Fruit fly (Drosophila melanogaster): Measurements from ENCODE around the gene CG13855.

The CG13855 gene

DNA sequence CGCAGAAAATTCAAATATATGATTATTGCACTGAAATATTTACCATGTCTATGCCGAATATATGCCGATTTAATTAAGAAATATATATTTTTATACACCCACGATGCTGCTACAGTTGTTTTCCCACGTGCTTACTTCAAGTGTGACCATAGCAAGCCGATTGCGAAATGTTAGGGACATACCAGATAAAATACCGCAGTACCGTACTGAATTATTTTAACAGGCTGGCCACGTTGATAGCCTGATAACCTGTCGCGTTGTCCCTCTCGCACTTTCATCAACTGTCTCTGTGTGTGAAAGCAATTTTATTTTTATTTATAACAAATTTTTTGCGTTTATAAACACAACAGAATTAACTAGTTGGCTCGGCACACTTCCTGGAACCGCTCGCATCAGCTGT is 15.2 kb downstream of the CG13855 start, which contains the start of the genes Nop56 and mats (continued):
- TF ChIP-seq CG12104 (GFP tag; optimal IDR thresholded peaks at IDR 0.05), result no peak
- TF ChIP-seq Atf3 (GFP tag; optimal IDR thresholded peaks at IDR 0.05), result no peak
- TF ChIP-seq CG17385 (GFP tag; optimal IDR thresholded peaks at IDR 0.05), result peak; percentile 2
- TF ChIP-seq chinmo (GFP tag; IDR thresholded peaks at IDR 0.05; ENCODE audit: partially characterized antibody), result 0 out of 4 replicates have a peak, but pooled peaks have one; percentile 75
- peak; percentile 96 for TF ChIP-seq pzg (GFP tag; optimal IDR thresholded peaks at IDR 0.05)
- TF ChIP-seq CG1603 (tag; optimal IDR thresholded peaks at IDR 0.05), result peak; percentile 74
- TF ChIP-seq insv (GFP tag; optimal IDR thresholded peaks at IDR 0.05), result peak in 1 of 2 experiments; percentile 55
- peak; percentile 13 for TF ChIP-seq CTCF (GFP tag; optimal IDR thresholded peaks at IDR 0.05)
- no peak for TF ChIP-seq Hr51 (GFP tag; optimal IDR thresholded peaks at IDR 0.05)
- TF ChIP-seq nmo (GFP tag; optimal IDR thresholded peaks at IDR 0.05), result peak; percentile 65
- TF ChIP-seq prd (optimal IDR thresholded peaks at IDR 0.05), result no peak
- TF ChIP-seq prd (GFP tag; IDR thresholded peaks at IDR 0.05), result no peak
- TF ChIP-seq CG18619 (GFP tag; optimal IDR thresholded peaks at IDR 0.05), result no peak
- TF ChIP-seq MESR4 (GFP tag; optimal IDR thresholded peaks at IDR 0.05), result peak; percentile 95
- TF ChIP-seq Mrtf (GFP tag; IDR thresholded peaks at IDR 0.05), result no peak
- no peak for TF ChIP-seq CG11560 (tag; IDR thresholded peaks at IDR 0.05)
- TF ChIP-seq ind (GFP tag; optimal IDR thresholded peaks at IDR 0.05), result no peak
- TF ChIP-seq zfh1 (GFP tag; IDR thresholded peaks at IDR 0.05), result no peak
- TF ChIP-seq p53 (GFP tag; optimal IDR thresholded peaks at IDR 0.05), result no peak
- TF ChIP-seq sob (GFP tag; IDR thresholded peaks at IDR 0.05), result peak; percentile 10; the same call in 1 of the 2 replicates
- TF ChIP-seq Stat92E (GFP tag; optimal IDR thresholded peaks at IDR 0.05), result peak in 1 of 3 experiments; percentile 78
- no peak for TF ChIP-seq CG43689 (GFP tag; IDR thresholded peaks at IDR 0.05)
- TF ChIP-seq CG12236 (GFP tag; optimal IDR thresholded peaks at IDR 0.05), result no peak
- TF ChIP-seq HLH3B (GFP tag; IDR thresholded peaks at IDR 0.05), result no peak
- TF ChIP-seq CG10431 (GFP tag; optimal IDR thresholded peaks at IDR 0.05), result no peak
- TF ChIP-seq scrt (GFP tag; optimal IDR thresholded peaks at IDR 0.05), result peak; percentile 26
- TF ChIP-seq CG18476 (GFP tag; optimal IDR thresholded peaks at IDR 0.05), result no peak
- TF ChIP-seq CG13296 (GFP tag; optimal IDR thresholded peaks at IDR 0.05), result no peak
- TF ChIP-seq CG3726 (GFP tag; IDR thresholded peaks at IDR 0.05), result no peak
- TF ChIP-seq pnt (GFP tag; optimal IDR thresholded peaks at IDR 0.05), result no peak
- TF ChIP-seq CG17361 (GFP tag; IDR thresholded peaks at IDR 0.05), result no peak
- peak; percentile 48 for TF ChIP-seq CG30020 (tag; optimal IDR thresholded peaks at IDR 0.05)
- peak; percentile 37 for TF ChIP-seq Dref (GFP tag; IDR thresholded peaks at IDR 0.05)
- TF ChIP-seq CG9876 (GFP tag; optimal IDR thresholded peaks at IDR 0.05), result no peak
- no peak for TF ChIP-seq cad (GFP tag; optimal IDR thresholded peaks at IDR 0.05)
- TF ChIP-seq br (optimal IDR thresholded peaks at IDR 0.05), result no peak
- TF ChIP-seq Xrp1 (GFP tag; IDR thresholded peaks at IDR 0.05), result no peak
- no peak for TF ChIP-seq CG7357 (GFP tag; IDR thresholded peaks at IDR 0.05)
- no peak for TF ChIP-seq Awh (GFP tag; IDR thresholded peaks at IDR 0.05)
- TF ChIP-seq Ssrp (tag; optimal IDR thresholded peaks at IDR 0.05), result no peak
- TF ChIP-seq CG18011 (GFP tag; optimal IDR thresholded peaks at IDR 0.05), result no peak
- TF ChIP-seq CG7987 (GFP tag; optimal IDR thresholded peaks at IDR 0.05), result peak; percentile 34
- peak; percentile 89 for TF ChIP-seq Med (GFP tag)
- no peak for TF ChIP-seq jing (GFP tag; optimal IDR thresholded peaks at IDR 0.05)
- TF ChIP-seq slbo (GFP tag; IDR thresholded peaks at IDR 0.05), result peak; percentile 54
- TF ChIP-seq Fer1 (GFP tag; optimal IDR thresholded peaks at IDR 0.05), result peak; percentile 24
- TF ChIP-seq kay (GFP tag; optimal IDR thresholded peaks at IDR 0.05), result no peak
- peak; percentile 45 for TF ChIP-seq ftz-f1 (GFP tag; optimal IDR thresholded peaks at IDR 0.05)
- no peak for TF ChIP-seq CG4854 (GFP tag; optimal IDR thresholded peaks at IDR 0.05)
- TF ChIP-seq Sry-δ (GFP tag; optimal IDR thresholded peaks at IDR 0.05), result peak; percentile 30
- TF ChIP-seq MBD-R2 (GFP tag; IDR thresholded peaks at IDR 0.05), result peak; percentile 79
- no peak for TF ChIP-seq B-H1 (GFP tag; IDR thresholded peaks at IDR 0.05)
- TF ChIP-seq CG4730 (GFP tag; IDR thresholded peaks at IDR 0.05), result no peak
